Fruit fly (Drosophila melanogaster) whole organism, prepupa: ENCODE results near the gene CG14662.

Experiments
- Blimp-1 ChIP-seq: fragments of 200-800 bp; sonication (Bioruptor generic); optimal IDR thresholded peaks from 3 replicates; lab custom pipeline; 2017; ENCODE audit warnings: missing biosample characterization, missing genetic modification characterization, mild to moderate bottlenecking, moderate library complexity, missing genetic modification reagents
- CG10631 ChIP-seq: fragments of 200-800 bp; sonication (Bioruptor generic); optimal IDR thresholded peaks from 2 replicates; lab custom pipeline; 2016; ENCODE audit warnings: missing biosample characterization, missing genetic modification characterization
- CG10669 ChIP-seq: fragments of 200-800 bp; sonication (Bioruptor generic); optimal IDR thresholded peaks from 3 replicates; lab custom pipeline; 2018; ENCODE audit warnings: missing biosample characterization, mild to moderate bottlenecking, missing genetic modification characterization, moderate library complexity
- CG11902 ChIP-seq: fragments of 200-800 bp; sonication (Bioruptor generic); optimal IDR thresholded peaks from 3 replicates; lab custom pipeline; 2016; ENCODE audit warnings: missing biosample characterization, missing genetic modification characterization
- CG15336 ChIP-seq: fragments of 200-800 bp; sonication (Bioruptor generic); IDR thresholded peaks from 2 replicates; pipeline ENCODE4 v1.3.6; 2022; ENCODE audit warnings: missing biosample characterization, missing genetic modification characterization
- CG1621 ChIP-seq: fragments of 200-800 bp; sonication (Bioruptor generic); optimal IDR thresholded peaks from 3 replicates; lab custom pipeline; 2018; ENCODE audit warnings: missing biosample characterization, mild to moderate bottlenecking, missing genetic modification characterization
- CG16779 ChIP-seq: fragments of 200-800 bp; sonication (Bioruptor generic); optimal IDR thresholded peaks from 3 replicates; lab custom pipeline; 2017; ENCODE audit warnings: missing biosample characterization, mild to moderate bottlenecking, missing genetic modification characterization
- CG31627 ChIP-seq: fragments of 200-800 bp; sonication (Bioruptor generic); optimal IDR thresholded peaks from 3 replicates; lab custom pipeline; 2016; ENCODE audit warnings: missing biosample characterization, missing genetic modification characterization
- CG32006 ChIP-seq: fragments of 200-800 bp; sonication (Bioruptor generic); optimal IDR thresholded peaks from 3 replicates; lab custom pipeline; 2017; ENCODE audit warnings: missing biosample characterization, mild to moderate bottlenecking, missing genetic modification characterization
- CG34406 ChIP-seq: fragments of 200-800 bp; sonication (Bioruptor generic); optimal IDR thresholded peaks from 3 replicates; lab custom pipeline; 2016; ENCODE audit warnings: missing biosample characterization, missing genetic modification characterization
- CG3919 ChIP-seq: fragments of 200-800 bp; sonication (Bioruptor generic); optimal IDR thresholded peaks from 3 replicates; lab custom pipeline; 2016; ENCODE audit warnings: missing biosample characterization, missing genetic modification characterization
- CG4318 ChIP-seq: fragments of 200-800 bp; sonication (Bioruptor generic); optimal IDR thresholded peaks from 3 replicates; lab custom pipeline; 2017; ENCODE audit warnings: missing biosample characterization, mild to moderate bottlenecking, missing genetic modification characterization
- CG6163 ChIP-seq: fragments of 200-800 bp; sonication (Bioruptor generic); IDR thresholded peaks from 3 replicates; pipeline ENCODE4 v1.3.6; 2022; ENCODE audit warnings: missing biosample characterization, missing genetic modification characterization
- CG6276 ChIP-seq: fragments of 200-800 bp; sonication (Bioruptor generic); optimal IDR thresholded peaks from 2 replicates; lab custom pipeline; 2017; ENCODE audit warnings: missing biosample characterization, mild to moderate bottlenecking, missing genetic modification characterization
- CG6792 ChIP-seq: fragments of 200-800 bp; sonication (Bioruptor generic); optimal IDR thresholded peaks from 3 replicates; lab custom pipeline; 2016; ENCODE audit warnings: missing biosample characterization, missing genetic modification characterization
- CG6808 ChIP-seq: fragments of 200-800 bp; sonication (Bioruptor generic); optimal IDR thresholded peaks from 3 replicates; lab custom pipeline; 2017; ENCODE audit warnings: missing biosample characterization, missing genetic modification characterization, mild to moderate bottlenecking, moderate library complexity, missing genetic modification reagents
- CG6854 ChIP-seq: fragments of 200-800 bp; sonication (Bioruptor generic); optimal IDR thresholded peaks from 2 replicates; lab custom pipeline; 2017; ENCODE audit warnings: missing biosample characterization, mild to moderate bottlenecking, missing genetic modification characterization
- CG7368 ChIP-seq: fragments of 200-800 bp; sonication (Bioruptor generic); optimal IDR thresholded peaks from 3 replicates; lab custom pipeline; 2016; ENCODE audit warnings: missing biosample characterization, missing genetic modification characterization
- CG8119 ChIP-seq: fragments of 200-800 bp; sonication (Bioruptor generic); IDR thresholded peaks from 3 replicates; pipeline ENCODE4 v1.3.6; 2022; ENCODE audit warnings: missing biosample characterization, missing genetic modification characterization
- CG8319 ChIP-seq: fragments of 200-800 bp; sonication (Bioruptor generic); optimal IDR thresholded peaks from 3 replicates; lab custom pipeline; 2016; ENCODE audit warnings: missing biosample characterization, missing genetic modification characterization
- CG8632 ChIP-seq: fragments of 200-800 bp; sonication (Bioruptor generic); optimal IDR thresholded peaks from 3 replicates; lab custom pipeline; 2016; ENCODE audit warnings: missing biosample characterization, missing genetic modification characterization
- CG9139 ChIP-seq: fragments of 200-800 bp; sonication (Bioruptor generic); optimal IDR thresholded peaks from 3 replicates; lab custom pipeline; 2017; ENCODE audit warnings: missing biosample characterization, mild to moderate bottlenecking, missing genetic modification characterization
- Eip75B ChIP-seq: fragments of 200-800 bp; sonication (Bioruptor generic); optimal IDR thresholded peaks from 3 replicates; lab custom pipeline; 2016; ENCODE audit warnings: missing biosample characterization, missing genetic modification characterization
- Eip78C ChIP-seq: fragments of 200-800 bp; sonication (Bioruptor generic); peaks from one replicate; lab custom pipeline; 2016; ENCODE audit warnings: missing biosample characterization, missing genetic modification characterization
- Eip93F ChIP-seq: fragments of 200-800 bp; sonication (Bioruptor generic); optimal IDR thresholded peaks from 2 replicates; lab custom pipeline; 2016; ENCODE audit warnings: missing biosample characterization, mild to moderate bottlenecking, missing genetic modification characterization
- Gug ChIP-seq: fragments of 200-800 bp; sonication (Bioruptor generic); IDR thresholded peaks from 2 replicates; pipeline ENCODE4 v1.3.6; 2022; ENCODE audit warnings: missing biosample characterization, missing genetic modification characterization
- Hr38 ChIP-seq: sonication (Bioruptor generic); optimal IDR thresholded peaks from 2 replicates; lab custom pipeline; 2016; ENCODE audit warnings: missing biosample characterization, missing genetic modification characterization
- Hr4 ChIP-seq: fragments of 200-800 bp; sonication (Bioruptor generic); optimal IDR thresholded peaks from 3 replicates; lab custom pipeline; 2016; ENCODE audit warnings: missing biosample characterization, missing genetic modification characterization
- Met ChIP-seq: fragments of 200-800 bp; sonication (Bioruptor generic); optimal IDR thresholded peaks from 3 replicates; lab custom pipeline; 2016; ENCODE audit warnings: missing biosample characterization, missing genetic modification characterization
- OdsH ChIP-seq: fragments of 200-800 bp; sonication (Bioruptor generic); optimal IDR thresholded peaks from 3 replicates; lab custom pipeline; 2016; ENCODE audit warnings: missing biosample characterization, missing genetic modification characterization
- Smox ChIP-seq: fragments of 200-800 bp; sonication (Bioruptor generic); optimal IDR thresholded peaks from 3 replicates; lab custom pipeline; 2016; ENCODE audit warnings: missing biosample characterization, missing genetic modification characterization
- Sox102F ChIP-seq: fragments of 200-800 bp; sonication (Bioruptor generic); optimal IDR thresholded peaks from 2 replicates; lab custom pipeline; 2016; ENCODE audit warnings: missing biosample characterization, mild to moderate bottlenecking, missing genetic modification characterization
- Sox14 ChIP-seq: fragments of 200-800 bp; sonication (Bioruptor generic); optimal IDR thresholded peaks from 3 replicates; lab custom pipeline; 2016; ENCODE audit warnings: missing biosample characterization, missing genetic modification characterization
- Sox15 ChIP-seq: fragments of 200-800 bp; sonication (Bioruptor generic); optimal IDR thresholded peaks from 3 replicates; lab custom pipeline; 2016; ENCODE audit warnings: missing biosample characterization, missing genetic modification characterization
- acj6 ChIP-seq: fragments of 200-800 bp; sonication (Bioruptor generic); optimal IDR thresholded peaks from 3 replicates; lab custom pipeline; 2016; ENCODE audit warnings: missing biosample characterization, missing genetic modification characterization
- dac ChIP-seq: fragments of 200-800 bp; sonication (Bioruptor generic); optimal IDR thresholded peaks from 2 replicates; lab custom pipeline; 2017; ENCODE audit warnings: missing biosample characterization, mild to moderate bottlenecking, missing genetic modification characterization
- dsx ChIP-seq: fragments of 200-800 bp; optimal IDR thresholded peaks from 3 replicates; lab custom pipeline; 2019; ENCODE audit warnings: missing biosample characterization, mild to moderate bottlenecking, missing genetic modification characterization, moderate library complexity; ENCODE audit not compliant: poor library complexity, severe bottlenecking
- eg ChIP-seq: fragments of 200-800 bp; sonication (Bioruptor generic); IDR thresholded peaks from 3 replicates; pipeline ENCODE4 v1.3.6; 2022; ENCODE audit warnings: missing biosample characterization, missing genetic modification characterization
- fd59A ChIP-seq: fragments of 200-800 bp; sonication (Bioruptor generic); optimal IDR thresholded peaks from 2 replicates; lab custom pipeline; 2017; ENCODE audit warnings: missing biosample characterization, mild to moderate bottlenecking, missing genetic modification characterization, missing genetic modification reagents
- fd85E ChIP-seq: fragments of 200-800 bp; sonication (Bioruptor generic); optimal IDR thresholded peaks from 3 replicates; lab custom pipeline; 2016; ENCODE audit warnings: missing biosample characterization, missing genetic modification characterization
- fkh ChIP-seq: fragments of 200-800 bp; sonication (Bioruptor generic); optimal IDR thresholded peaks from 3 replicates; lab custom pipeline; 2017; ENCODE audit warnings: missing biosample characterization, mild to moderate bottlenecking, missing genetic modification characterization, moderate library complexity
- lz ChIP-seq: fragments of 200-800 bp; sonication (Bioruptor generic); optimal IDR thresholded peaks from 3 replicates; lab custom pipeline; 2016; ENCODE audit warnings: missing biosample characterization, missing genetic modification characterization
- pdm3 ChIP-seq: fragments of 200-800 bp; sonication (Bioruptor generic); optimal IDR thresholded peaks from 3 replicates; lab custom pipeline; 2016; ENCODE audit warnings: missing biosample characterization, missing genetic modification characterization
- salr ChIP-seq, 2 experiments: fragments of 200-800 bp; sonication (Bioruptor generic); optimal IDR thresholded peaks; 3 replicates each; lab custom pipeline; 2016 to 2018; ENCODE audit warnings: missing biosample characterization in 2 of 2, missing genetic modification characterization in 2 of 2, mild to moderate bottlenecking in 1 of 2
- spab ChIP-seq: fragments of 200-800 bp; sonication (Bioruptor generic); optimal IDR thresholded peaks from 2 replicates; lab custom pipeline; 2017; ENCODE audit warnings: missing biosample characterization, mild to moderate bottlenecking, missing genetic modification characterization, missing genetic modification reagents
- svp ChIP-seq: fragments of 200-800 bp; sonication (Bioruptor generic); peaks from one replicate; lab custom pipeline; 2016; ENCODE audit warnings: missing biosample characterization, missing genetic modification characterization
- vri ChIP-seq: fragments of 200-800 bp; sonication (Bioruptor generic); optimal IDR thresholded peaks from 3 replicates; lab custom pipeline; 2016; ENCODE audit warnings: missing biosample characterization, mild to moderate bottlenecking, missing genetic modification characterization

CG14662 gene

dm6 chr3R:4997399-4998203, 13.6 kb upstream of the CG14662 start (continued):
- TF ChIP-seq dsx (GFP tag; lab: Kevin White, UChicago) (peak; percentile 59), Hr38 (no peak), lz (peak; percentile 92), CG8119 (peak; percentile 26; the same call in 1 of the 3 replicates), acj6 (GFP tag; lab: Kevin White, UChicago) (peak; percentile 80), OdsH (peak; percentile 82), CG4318 (GFP tag; lab: Kevin White, UChicago) (no peak), Hr4 (peak; percentile 37), Gug (GFP tag; lab: Robert Waterston, UW) (no peak), CG31627 (GFP tag; lab: Kevin White, UChicago) (peak; percentile 93), svp (GFP tag; lab: Kevin White, UChicago) (peak; percentile 97), CG34406 (GFP tag; lab: Kevin White, UChicago) (peak; percentile 83), CG6163 (GFP tag; lab: Robert Waterston, UW) (peak; percentile 82), CG6276 (GFP tag; lab: Kevin White, UChicago) (no peak), CG3919 (GFP tag; lab: Kevin White, UChicago) (peak; percentile 82), Sox15 (peak; percentile 80), Sox102F (GFP tag; lab: Kevin White, UChicago) (peak; percentile 92), CG8319 (GFP tag; lab: Kevin White, UChicago) (peak; percentile 83), vri (GFP tag; lab: Kevin White, UChicago) (peak; percentile 56), dac (GFP tag; lab: Kevin White, UChicago) (no peak), fd59A (peak; percentile 49), CG6792 (GFP tag; lab: Kevin White, UChicago) (peak; percentile 85), Sox14 (GFP tag; lab: Kevin White, UChicago) (peak; percentile 81), CG16779 (tag; lab: Kevin White, UChicago) (no peak), Eip75B (GFP tag; lab: Kevin White, UChicago) (peak; percentile 73)

- TF ChIP-seq OdsH (no peak), dsx (GFP tag; lab: Kevin White, UChicago) (no peak), lz (no peak), Eip78C (GFP tag; lab: Kevin White, UChicago) (peak; percentile 59), CG9139 (no peak), Gug (GFP tag; lab: Robert Waterston, UW) (0 out of 2 replicates have a peak, but pooled peaks have one; percentile 10), CG6808 (GFP tag; lab: Kevin White, UChicago) (no peak), fkh (GFP tag; lab: Kevin White, UChicago) (peak; percentile 96), spab (no peak), svp (GFP tag; lab: Kevin White, UChicago) (peak; percentile 97), CG10669 (GFP tag; lab: Kevin White, UChicago) (no peak), eg (GFP tag; lab: Robert Waterston, UW) (0 out of 3 replicates have a peak, but pooled peaks have one; percentile 18), CG10631 (GFP tag; lab: Kevin White, UChicago) (no peak), Blimp-1 (GFP tag; lab: Kevin White, UChicago) (no peak), pdm3 (GFP tag; lab: Kevin White, UChicago) (no peak), CG32006 (GFP tag; lab: Kevin White, UChicago) (no peak), CG8319 (GFP tag; lab: Kevin White, UChicago) (no peak), Eip93F (GFP tag; lab: Kevin White, UChicago) (no peak), CG11902 (no peak), CG15336 (GFP tag; lab: Robert Waterston, UW) (no peak), CG7368 (GFP tag; lab: Kevin White, UChicago) (no peak), CG3919 (GFP tag; lab: Kevin White, UChicago) (no peak), Smox (GFP tag; lab: Kevin White, UChicago) (no peak), fd85E (GFP tag; lab: Kevin White, UChicago) (no peak), Sox102F (GFP tag; lab: Kevin White, UChicago) (peak; percentile 7), Met (GFP tag; lab: Kevin White, UChicago) (peak; percentile 46), salr (GFP tag; optimal IDR thresholded peaks at IDR 0.05; lab: Kevin White, UChicago) (no peak), CG8632 (no peak), CG6854 (peak; percentile 36), CG1621 (tag; lab: Kevin White, UChicago) (no peak), fd59A (no peak)
- TF ChIP-seq, all 60 proteins: peak for 8
These were observed 12.5 kb upstream of the CG14662 start for dm6 chr3R:4996529-4996975.
